Fruit fly (Drosophila melanogaster): ENCODE data around the gene Slbp.

Slbp gene

dm6 chr3R:29194957-29195356 lies 41.9 kb upstream of the Slbp start, which contains the start of gene jus (continued):
- TF ChIP-seq Dip3 (GFP tag; optimal IDR thresholded peaks at IDR 0.05), result no peak
- TF ChIP-seq zen2 (GFP tag; IDR thresholded peaks at IDR 0.05; ENCODE audit: partially characterized antibody), result no peak
- no peak for TF ChIP-seq Sox100B (GFP tag; optimal IDR thresholded peaks at IDR 0.05)
- no peak for TF ChIP-seq CG2116 (GFP tag; optimal IDR thresholded peaks at IDR 0.05)
- TF ChIP-seq CG12299 (tag; optimal IDR thresholded peaks at IDR 0.05), result no peak
- TF ChIP-seq crol (GFP tag; IDR thresholded peaks at IDR 0.05), result peak; percentile 89
- TF ChIP-seq ftz-f1 (GFP tag; optimal IDR thresholded peaks at IDR 0.05), result no peak
- no peak for TF ChIP-seq Eip74EF (GFP tag; optimal IDR thresholded peaks at IDR 0.05)
- peak; percentile 14 for TF ChIP-seq abd-A (tag; optimal IDR thresholded peaks at IDR 0.05)

- TF ChIP-seq CG1603 (tag; optimal IDR thresholded peaks at IDR 0.05) (peak; percentile 6), HmgZ (tag; optimal IDR thresholded peaks at IDR 0.05) (no peak), tll (GFP tag; optimal IDR thresholded peaks at IDR 0.05) (no peak), B-H2 (GFP tag; optimal IDR thresholded peaks at IDR 0.05) (no peak), Neu2 (GFP tag; optimal IDR thresholded peaks at IDR 0.05; ENCODE audit: borderline replicate concordance) (no peak), CG14965 (GFP tag; optimal IDR thresholded peaks at IDR 0.05; ENCODE audit: borderline replicate concordance) (no peak), dmrt99B (tag; optimal IDR thresholded peaks at IDR 0.05) (peak; percentile 6), grn (GFP tag; optimal IDR thresholded peaks at IDR 0.05) (no peak), ttk (GFP tag; IDR thresholded peaks at IDR 0.05) (0 out of 2 replicates have a peak, but pooled peaks have one; percentile 7), sima (GFP tag; optimal IDR thresholded peaks at IDR 0.05) (no peak), sens (GFP tag) (peak; percentile 68), slbo (GFP tag; IDR thresholded peaks at IDR 0.05) (0 out of 2 replicates have a peak, but pooled peaks have one; percentile 31), H15 (GFP tag; IDR thresholded peaks at IDR 0.05) (no peak), mirr (GFP tag; optimal IDR thresholded peaks at IDR 0.05) (no peak), Med (GFP tag) (peak; percentile 68), D19B (GFP tag; optimal IDR thresholded peaks at IDR 0.05) (no peak)
Observed at dm6 chr3R:29190984-29191383, 37.9 kb upstream of the Slbp start.

- TF ChIP-seq CG11696 (GFP tag; IDR thresholded peaks at IDR 0.05) (peak; percentile 56), mirr (GFP tag; optimal IDR thresholded peaks at IDR 0.05) (peak; percentile 36), exex (tag; optimal IDR thresholded peaks at IDR 0.05) (peak; percentile 84), grn (GFP tag; optimal IDR thresholded peaks at IDR 0.05) (peak; percentile 60), HmgD (GFP tag; optimal IDR thresholded peaks at IDR 0.05) (no peak), fru (optimal IDR thresholded peaks at IDR 0.05) (no peak), Opbp (GFP tag; IDR thresholded peaks at IDR 0.05; ENCODE audit: partially characterized antibody) (no peak), CG18599 (GFP tag; optimal IDR thresholded peaks at IDR 0.05) (peak; percentile 36), pan (optimal IDR thresholded peaks at IDR 0.05) (no peak), pan (GFP tag; optimal IDR thresholded peaks at IDR 0.05 in 1 of 2, IDR thresholded peaks at IDR 0.05 in 1 of 2) (peak in 1 of 2 experiments; percentile 26), CG7786 (GFP tag; optimal IDR thresholded peaks at IDR 0.05) (no peak)
Observed at dm6 chr3R:29164930-29165693, 12.0 kb upstream of the Slbp start, which contains the start of gene CG11898. Gene CG11898 (plus strand): TSS chr3R:29165643.

dm6 chr3R:29159620-29160019 lies 6.6 kb upstream of the Slbp start:
- no peak for TF ChIP-seq z (GFP tag; IDR thresholded peaks at IDR 0.05)
- TF ChIP-seq CG15514 (GFP tag; optimal IDR thresholded peaks at IDR 0.05), result no peak
- peak; percentile 7 for TF ChIP-seq sens (GFP tag)
- no peak for TF ChIP-seq h (optimal IDR thresholded peaks at IDR 0.05)
- TF ChIP-seq CG6683 (GFP tag; optimal IDR thresholded peaks at IDR 0.05), result no peak
- 0 out of 2 replicates have a peak, but pooled peaks have one; percentile 23 for TF ChIP-seq vvl (GFP tag; IDR thresholded peaks at IDR 0.05)
- no peak for TF ChIP-seq B-H2 (GFP tag; optimal IDR thresholded peaks at IDR 0.05)

Measured in whole organism, embryonic.